Worm (Caenorhabditis elegans) whole organism, late embryonic: ENCODE data around the gene hyl-2.

Experiments
- C08G9.2 ChIP-seq: sonication (generic microtip); optimal IDR thresholded peaks from 2 replicates; lab custom pipeline; 2016; ENCODE audit warnings: mild to moderate bottlenecking, missing genetic modification characterization, moderate library complexity, missing compliant biosample characterization
- F13H6.1 ChIP-seq: sonication (generic microtip); optimal IDR thresholded peaks from 2 replicates; lab custom pipeline; 2016; ENCODE audit warnings: missing genetic modification characterization, missing compliant biosample characterization
- K02D7.2 ChIP-seq: sonication (generic microtip); optimal IDR thresholded peaks from 2 replicates; lab custom pipeline; 2017; ENCODE audit warnings: mild to moderate bottlenecking, missing genetic modification characterization, missing compliant biosample characterization
- K09A11.1 ChIP-seq: sonication (generic microtip); optimal IDR thresholded peaks from 2 replicates; lab custom pipeline; 2017; ENCODE audit warnings: antibody characterized with exemption, mild to moderate bottlenecking, missing genetic modification characterization, missing compliant biosample characterization; ENCODE audit not compliant: insufficient read depth
- ahr-1 ChIP-seq: sonication (generic microtip); optimal IDR thresholded peaks from 2 replicates; lab custom pipeline; 2016; ENCODE audit warnings: missing genetic modification characterization, missing compliant biosample characterization
- ama-1 ChIP-seq: fragments of 150-350 bp; optimal IDR thresholded peaks from 2 replicates; lab custom pipeline; 2014
- ceh-18 ChIP-seq: sonication (generic microtip); optimal IDR thresholded peaks from 2 replicates; lab custom pipeline; 2016; ENCODE audit warnings: missing genetic modification characterization, missing compliant biosample characterization
- ceh-2 ChIP-seq: sonication (generic microtip); optimal IDR thresholded peaks from 2 replicates; lab custom pipeline; 2016; ENCODE audit warnings: missing genotype, missing genetic modification characterization, missing compliant biosample characterization
- ceh-22 ChIP-seq: sonication (generic microtip); optimal IDR thresholded peaks from 2 replicates; lab custom pipeline; 2017; ENCODE audit warnings: missing biosample characterization, missing genetic modification characterization
- ceh-30 ChIP-seq: fragments of 150-350 bp; optimal IDR thresholded peaks from 2 replicates; lab custom pipeline; 2014; ENCODE audit warnings: missing biosample characterization, missing genetic modification characterization
- ceh-31 ChIP-seq: sonication (generic microtip); optimal IDR thresholded peaks from 2 replicates; lab custom pipeline; 2016; ENCODE audit warnings: missing genetic modification characterization, missing compliant biosample characterization
- ceh-34 ChIP-seq: sonication (generic microtip); optimal IDR thresholded peaks from 2 replicates; lab custom pipeline; 2016; ENCODE audit warnings: mild to moderate bottlenecking, missing genetic modification characterization, missing compliant biosample characterization
- ceh-9 ChIP-seq: sonication (generic microtip); optimal IDR thresholded peaks from 2 replicates; lab custom pipeline; 2016; ENCODE audit warnings: mild to moderate bottlenecking, missing genetic modification characterization, inconsistent platforms, missing compliant biosample characterization
- che-1 ChIP-seq: sonication (generic microtip); optimal IDR thresholded peaks from 2 replicates; lab custom pipeline; 2016; ENCODE audit warnings: mild to moderate bottlenecking, missing genetic modification characterization, missing compliant biosample characterization
- dve-1 ChIP-seq: sonication (generic microtip); optimal IDR thresholded peaks from 2 replicates; lab custom pipeline; 2017; ENCODE audit warnings: antibody characterized with exemption, mild to moderate bottlenecking, missing genetic modification characterization, missing compliant biosample characterization
- elt-2 ChIP-seq: sonication (generic microtip); optimal IDR thresholded peaks from 2 replicates; lab custom pipeline; 2016; ENCODE audit warnings: missing genetic modification reagents, missing genetic modification characterization, missing compliant biosample characterization
- elt-4 ChIP-seq: sonication (generic microtip); optimal IDR thresholded peaks from 2 replicates; lab custom pipeline; 2016; ENCODE audit warnings: missing genetic modification characterization, missing compliant biosample characterization
- fax-1 ChIP-seq: sonication (generic microtip); optimal IDR thresholded peaks from 2 replicates; lab custom pipeline; 2016; ENCODE audit warnings: missing genotype, missing genetic modification characterization, missing compliant biosample characterization
- fkh-6 ChIP-seq: sonication (generic microtip); optimal IDR thresholded peaks from 2 replicates; lab custom pipeline; 2016; ENCODE audit warnings: missing genetic modification characterization, missing compliant biosample characterization
- gmeb-2 ChIP-seq: sonication (generic microtip); optimal IDR thresholded peaks from 2 replicates; lab custom pipeline; 2016; ENCODE audit warnings: missing genetic modification characterization, inconsistent platforms, missing compliant biosample characterization
- hlh-13 ChIP-seq: fragments of 200-800 bp; sonication (Bioruptor generic); optimal IDR thresholded peaks from 2 replicates; lab custom pipeline; 2018; ENCODE audit warnings: mild to moderate bottlenecking, missing genetic modification characterization, missing compliant biosample characterization
- hlh-30 ChIP-seq: sonication (generic microtip); optimal IDR thresholded peaks from 2 replicates; lab custom pipeline; 2017; ENCODE audit warnings: antibody characterized with exemption, missing genetic modification characterization, missing compliant biosample characterization; ENCODE audit not compliant: insufficient read depth
- hlh-6 ChIP-seq: sonication (generic microtip); optimal IDR thresholded peaks from 2 replicates; lab custom pipeline; 2016; ENCODE audit warnings: missing genotype, missing genetic modification characterization, missing compliant biosample characterization
- hlh-8 ChIP-seq: sonication (generic microtip); optimal IDR thresholded peaks from 2 replicates; lab custom pipeline; 2016; ENCODE audit warnings: missing genotype, missing genetic modification characterization, missing compliant biosample characterization
- nfya-1 ChIP-seq: sonication (generic microtip); optimal IDR thresholded peaks from 2 replicates; lab custom pipeline; 2017; ENCODE audit warnings: missing genetic modification characterization, mild to moderate bottlenecking, missing compliant biosample characterization, antibody characterized with exemption, moderate library complexity
- pag-3 ChIP-seq: sonication (generic microtip); optimal IDR thresholded peaks from 2 replicates; lab custom pipeline; 2016; ENCODE audit warnings: missing compliant biosample characterization, missing genetic modification characterization, borderline replicate concordance
- pat-9 ChIP-seq: fragments of 200-800 bp; sonication (Bioruptor generic); optimal IDR thresholded peaks from 2 replicates; lab custom pipeline; 2018; ENCODE audit warnings: mild to moderate bottlenecking, missing genetic modification characterization, moderate library complexity, missing compliant biosample characterization
- pha-2 ChIP-seq: sonication (generic microtip); optimal IDR thresholded peaks from 2 replicates; lab custom pipeline; 2017; ENCODE audit warnings: mild to moderate bottlenecking, missing genetic modification characterization, missing compliant biosample characterization
- pha-4 ChIP-seq: fragments of 150-350 bp; optimal IDR thresholded peaks from 2 replicates; lab custom pipeline; 2018; ENCODE audit warnings: missing biosample characterization, missing genetic modification reagents, missing genetic modification characterization
- pros-1 ChIP-seq: fragments of 150-350 bp; optimal IDR thresholded peaks from 2 replicates; lab custom pipeline; 2014; ENCODE audit warnings: missing biosample characterization, missing genetic modification reagents, missing genetic modification characterization
- ref-2 ChIP-seq: sonication (generic microtip); optimal IDR thresholded peaks from 2 replicates; lab custom pipeline; 2016; ENCODE audit warnings: missing genetic modification characterization, missing compliant biosample characterization
- rnt-1 ChIP-seq: sonication (generic microtip); optimal IDR thresholded peaks from 2 replicates; lab custom pipeline; 2016; ENCODE audit warnings: missing genetic modification characterization, missing compliant biosample characterization
- syd-9 ChIP-seq: sonication (generic microtip); optimal IDR thresholded peaks from 2 replicates; lab custom pipeline; 2016; ENCODE audit warnings: mild to moderate bottlenecking, missing genetic modification characterization, moderate library complexity, missing compliant biosample characterization
- tbx-7 ChIP-seq: sonication (generic microtip); optimal IDR thresholded peaks from 2 replicates; lab custom pipeline; 2016; ENCODE audit warnings: missing genotype, missing genetic modification characterization, missing compliant biosample characterization
- unc-3 ChIP-seq, 2 experiments: fragments of 200-800 bp in 1 of 2; sonication (Bioruptor generic) in 1 of 2; sonication (generic microtip) in 1 of 2; conservative IDR thresholded peaks in 1 of 2; optimal IDR thresholded peaks in 1 of 2; 2 replicates each; pipeline versions ENCODE4 v1.3.6 to Lab custom; 2016 to 2022; ENCODE audit warnings: missing compliant biosample characterization in 2 of 2, missing genetic modification characterization in 2 of 2, missing genetic modification reagents in 1 of 2
- unc-55 ChIP-seq: sonication (generic microtip); optimal IDR thresholded peaks from 2 replicates; lab custom pipeline; 2017; ENCODE audit warnings: missing biosample characterization, missing genetic modification reagents, missing genetic modification characterization
- unc-86 ChIP-seq: sonication (generic microtip); optimal IDR thresholded peaks from 2 replicates; lab custom pipeline; 2016; ENCODE audit warnings: missing genetic modification characterization, missing compliant biosample characterization

The hyl-2 gene

ce11 chrX:4662964-4663684, 36.1 kb downstream of the hyl-2 start:
- TF ChIP-seq hlh-6 (tag; lab: Kevin White, UChicago) = no peak
- no peak for TF ChIP-seq unc-3 (GFP tag; conservative IDR thresholded peaks at IDR 0.05; lab: Robert Waterston, UW)
- no peak for TF ChIP-seq unc-3 (tag; optimal IDR thresholded peaks at IDR 0.05; lab: Kevin White, UChicago)
- TF ChIP-seq elt-4 (tag; lab: Kevin White, UChicago) = no peak
- TF ChIP-seq ceh-22 (tag; lab: Kevin White, UChicago) = no peak
- no peak for TF ChIP-seq fkh-6 (tag; lab: Kevin White, UChicago)
- no peak for TF ChIP-seq hlh-30 (tag; lab: Kevin White, UChicago)
- TF ChIP-seq pha-4 (tag; lab: Kevin White, UChicago) = no peak
- no peak for TF ChIP-seq che-1 (tag; lab: Kevin White, UChicago)
- TF ChIP-seq pag-3 = no peak
- no peak for TF ChIP-seq pat-9 (tag; lab: Kevin White, UChicago)
- TF ChIP-seq C08G9.2 (tag; lab: Kevin White, UChicago) = no peak
- no peak for TF ChIP-seq ceh-34 (tag; lab: Kevin White, UChicago)
- TF ChIP-seq ref-2 (tag; lab: Kevin White, UChicago) = no peak
- no peak for TF ChIP-seq syd-9 (tag; lab: Kevin White, UChicago)
- no peak for TF ChIP-seq ahr-1 (tag; lab: Kevin White, UChicago)
- TF ChIP-seq nfya-1 (tag; lab: Kevin White, UChicago) = no peak
- no peak for TF ChIP-seq ceh-9 (tag; lab: Kevin White, UChicago)

ce11 chrX:4662293-4662825, 36.9 kb downstream of the hyl-2 start:
- TF ChIP-seq ref-2 (tag; lab: Kevin White, UChicago) = peak; percentile 19
- peak; percentile 21 for TF ChIP-seq nfya-1 (tag; lab: Kevin White, UChicago)
- TF ChIP-seq ceh-22 (tag; lab: Kevin White, UChicago) = no peak
- TF ChIP-seq ceh-30 (tag; lab: Kevin White, UChicago) = no peak
- peak; percentile 12 for TF ChIP-seq ceh-34 (tag; lab: Kevin White, UChicago)
- peak; percentile 8 for TF ChIP-seq pha-2 (tag; lab: Kevin White, UChicago)
- TF ChIP-seq che-1 (tag; lab: Kevin White, UChicago) = no peak
- no peak for TF ChIP-seq K09A11.1 (tag; lab: Kevin White, UChicago)
- no peak for TF ChIP-seq gmeb-2
- TF ChIP-seq hlh-30 (tag; lab: Kevin White, UChicago) = no peak
- TF ChIP-seq unc-86 = no peak
- TF ChIP-seq rnt-1 (tag; lab: Kevin White, UChicago) = no peak
- peak; percentile 44 for TF ChIP-seq ceh-18 (tag; lab: Kevin White, UChicago)
- TF ChIP-seq tbx-7 (tag; lab: Kevin White, UChicago) = no peak
- no peak for TF ChIP-seq F13H6.1 (tag; lab: Kevin White, UChicago)
- TF ChIP-seq pros-1 (tag; lab: Kevin White, UChicago) = peak; percentile 21
- no peak for TF ChIP-seq unc-55 (GFP tag; lab: Kevin White, UChicago)
- TF ChIP-seq K02D7.2 (tag; lab: Kevin White, UChicago) = no peak
- TF ChIP-seq ceh-31 (tag; lab: Kevin White, UChicago) = peak; percentile 38
- TF ChIP-seq elt-2 (tag; lab: Kevin White, UChicago) = peak; percentile 41

DNA sequence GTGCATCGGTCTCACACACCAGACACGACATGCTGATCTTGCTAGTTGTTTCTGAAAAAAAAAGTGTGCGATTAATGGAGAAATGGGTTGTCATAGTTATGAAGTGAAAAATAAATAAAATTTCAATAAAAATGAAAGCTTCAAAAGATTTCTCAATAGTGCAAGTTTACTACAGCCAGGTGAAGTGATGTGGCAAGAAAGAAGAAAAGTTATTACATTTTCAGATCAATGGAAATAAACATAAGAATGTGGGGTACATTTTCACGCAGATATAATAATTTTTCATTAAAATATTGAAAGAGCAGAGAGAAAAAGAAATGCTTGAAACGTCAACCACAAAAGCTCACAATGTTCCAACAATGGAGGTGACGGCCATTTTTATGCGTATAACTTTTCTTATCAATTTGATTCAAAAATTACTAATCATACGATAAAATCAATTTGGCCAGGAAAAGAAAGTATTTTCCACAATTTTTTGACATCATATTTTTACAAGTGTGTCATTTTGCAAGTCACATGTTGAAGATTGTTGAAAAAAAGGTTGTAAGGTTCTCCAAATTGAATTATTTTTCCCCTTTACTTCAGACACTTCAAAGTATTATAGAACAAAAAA, 38.9 kb downstream of the hyl-2 start, which contains the start of gene nhr-45:
nhr-45 (minus strand) TSS at position 51 of the 613 bp plus-strand sequence.
- TF ChIP-seq fax-1 (no peak), ceh-2 (tag; lab: Kevin White, UChicago) (no peak), hlh-13 (no peak), ceh-30 (tag; lab: Kevin White, UChicago) (no peak), ceh-18 (tag; lab: Kevin White, UChicago) (no peak), hlh-8 (no peak), unc-3 (GFP tag; conservative IDR thresholded peaks at IDR 0.05; lab: Robert Waterston, UW) (no peak), unc-3 (tag; optimal IDR thresholded peaks at IDR 0.05; lab: Kevin White, UChicago) (no peak), dve-1 (tag; lab: Kevin White, UChicago) (no peak), elt-4 (tag; lab: Kevin White, UChicago) (no peak), pha-4 (tag; lab: Kevin White, UChicago) (no peak), ama-1 (no peak)
